Worm (Caenorhabditis elegans) whole organism, L4 larva: ENCODE results near the gene Y54F10BM.22.
"Not testable (repeated sequence)": the region's sequence is repeated elsewhere in the genome, so short reads cannot be mapped to it uniquely, and the experiment has no call there.

Experiments
- T26A8.4 ChIP-seq: fragments of 200-800 bp; sonication (Bioruptor generic); IDR thresholded peaks from 2 replicates; pipeline ENCODE4 v1.3.6; 2022; ENCODE audit warnings: missing genetic modification characterization, missing compliant biosample characterization
- ceh-82 ChIP-seq: sonication (generic microtip); optimal IDR thresholded peaks from 2 replicates; lab custom pipeline; 2017; ENCODE audit warnings: missing biosample characterization, missing genetic modification characterization
- fkh-10 ChIP-seq: fragments of 150-350 bp; optimal IDR thresholded peaks from 2 replicates; lab custom pipeline; 2014; ENCODE audit warnings: missing biosample characterization, missing genetic modification reagents, missing genetic modification characterization
- mdl-1 ChIP-seq, 2 experiments: fragments of 150-350 bp in 1 of 2; sonication (generic microtip) in 1 of 2; optimal IDR thresholded peaks; 2 replicates each; lab custom pipeline; 2014 to 2017; ENCODE audit warnings: missing biosample characterization in 2 of 2, missing genetic modification characterization in 2 of 2
- nhr-10 ChIP-seq: fragments of 150-350 bp; optimal IDR thresholded peaks from 2 replicates; lab custom pipeline; 2014; ENCODE audit warnings: missing biosample characterization, missing genetic modification characterization
- nhr-11 ChIP-seq: fragments of 150-350 bp; optimal IDR thresholded peaks from 2 replicates; lab custom pipeline; 2014; ENCODE audit warnings: missing biosample characterization, missing genetic modification characterization
- nhr-48 ChIP-seq: sonication (generic microtip); optimal IDR thresholded peaks from 2 replicates; lab custom pipeline; 2016; ENCODE audit warnings: mild to moderate bottlenecking, missing genetic modification characterization, missing compliant biosample characterization
- nhr-77 ChIP-seq: fragments of 150-350 bp; optimal IDR thresholded peaks from 2 replicates; lab custom pipeline; 2014; ENCODE audit warnings: missing biosample characterization, missing genetic modification characterization
- snpc-4 ChIP-seq: fragments of 150-350 bp; optimal IDR thresholded peaks from 2 replicates; lab custom pipeline; 2014; ENCODE audit warnings: missing biosample characterization, missing genetic modification characterization
- unc-130 ChIP-seq: sonication (generic microtip); optimal IDR thresholded peaks from 2 replicates; lab custom pipeline; 2016; ENCODE audit warnings: missing genetic modification reagents, missing genetic modification characterization, missing compliant biosample characterization
- unc-62 ChIP-seq, 3 experiments: fragments of 150-350 bp in 1 of 3; sonication (generic microtip); optimal IDR thresholded peaks in 2 of 3; peaks in 1 of 3; 1 replicate in 1 of 3; 2 replicates in 2 of 3; lab custom pipeline; 2014 to 2017; ENCODE audit warnings: missing biosample characterization in 3 of 3, missing genetic modification characterization in 3 of 3, missing genetic modification reagents in 3 of 3, missing genotype in 1 of 3

ce11 chrIII:2290222-2290938, 9.7 kb downstream of the Y54F10BM.22 start:
- TF ChIP-seq T26A8.4; unc-130 (GFP tag; lab: Kevin White, UChicago); nhr-77; nhr-11 (tag; lab: Kevin White, UChicago); nhr-48 (tag; lab: Kevin White, UChicago); nhr-10 (tag; lab: Kevin White, UChicago); unc-62 (GFP tag; optimal IDR thresholded peaks at IDR 0.05 in 1 of 2; lab: Kevin White, UChicago); unc-62 (tag; optimal IDR thresholded peaks at IDR 0.05; lab: Kevin White, UChicago); ceh-82 (tag; lab: Kevin White, UChicago); fkh-10 (GFP tag; lab: Kevin White, UChicago); snpc-4 (tag; lab: Kevin White, UChicago); mdl-1 (tag; optimal IDR thresholded peaks at IDR 0.05; lab: Kevin White, UChicago): not testable (repeated sequence)
